Fruit fly (Drosophila melanogaster) whole organism, embryonic: ENCODE results near the gene TwdlW.

ENCODE experiments used
- CG11093 ChIP-seq: fragments of 200-800 bp; sonication (Bioruptor generic); IDR thresholded peaks from 3 replicates; pipeline ENCODE4 v1.3.6; 2022; ENCODE audit warnings: missing biosample characterization, missing genetic modification characterization
- CG11247 ChIP-seq: fragments of 200-800 bp; sonication (Bioruptor generic); IDR thresholded peaks from 2 replicates; pipeline ENCODE4 v1.3.6; 2022; ENCODE audit warnings: missing biosample characterization, missing genetic modification characterization
- CG12219 ChIP-seq: fragments of 200-800 bp; sonication (Bioruptor generic); optimal IDR thresholded peaks from 3 replicates; lab custom pipeline; 2018; ENCODE audit warnings: missing biosample characterization, mild to moderate bottlenecking, missing genetic modification characterization
- CG12942 ChIP-seq: fragments of 200-800 bp; sonication (Bioruptor generic); optimal IDR thresholded peaks from 3 replicates; lab custom pipeline; 2016; ENCODE audit warnings: missing biosample characterization, missing genetic modification characterization
- CG16815 ChIP-seq: fragments of 200-800 bp; sonication (Bioruptor generic); optimal IDR thresholded peaks from 3 replicates; lab custom pipeline; 2017; ENCODE audit warnings: missing biosample characterization, mild to moderate bottlenecking, missing genetic modification characterization
- CG18599 ChIP-seq: fragments of 200-800 bp; sonication (Bioruptor generic); optimal IDR thresholded peaks from 3 replicates; lab custom pipeline; 2017; ENCODE audit warnings: missing biosample characterization, missing genetic modification characterization, mild to moderate bottlenecking, moderate library complexity, missing genetic modification reagents
- CG2129 ChIP-seq: fragments of 200-800 bp; sonication (Bioruptor generic); IDR thresholded peaks from 2 replicates; pipeline ENCODE4 v1.3.6; 2022; ENCODE audit warnings: missing biosample characterization, missing genetic modification characterization; ENCODE audit not compliant: partially characterized antibody
- CG2199 ChIP-seq: fragments of 200-800 bp; sonication (Bioruptor generic); IDR thresholded peaks from 3 replicates; pipeline ENCODE4 v1.3.6; 2022; ENCODE audit warnings: missing biosample characterization, missing genetic modification characterization
- CG3065 ChIP-seq: fragments of 200-800 bp; sonication (Bioruptor generic); optimal IDR thresholded peaks from 2 replicates; lab custom pipeline; 2016; ENCODE audit warnings: missing biosample characterization, missing genetic modification characterization
- CG3838 ChIP-seq: fragments of 200-800 bp; sonication (Bioruptor generic); optimal IDR thresholded peaks from 3 replicates; lab custom pipeline; 2016; ENCODE audit warnings: missing biosample characterization, missing genetic modification characterization
- CG4820 ChIP-seq: fragments of 200-800 bp; sonication (Bioruptor generic); optimal IDR thresholded peaks from 3 replicates; lab custom pipeline; 2016; ENCODE audit warnings: missing biosample characterization, missing genetic modification characterization
- CG5953 ChIP-seq: fragments of 200-800 bp; sonication (Bioruptor generic); IDR thresholded peaks from 2 replicates; pipeline ENCODE4 v1.3.6; 2022; ENCODE audit warnings: missing biosample characterization, missing genetic modification characterization
- CG7928 ChIP-seq: fragments of 200-800 bp; sonication (Bioruptor generic); optimal IDR thresholded peaks from 2 replicates; lab custom pipeline; 2017; ENCODE audit warnings: missing biosample characterization, mild to moderate bottlenecking, missing genetic modification characterization
- CG9876 ChIP-seq: fragments of 200-800 bp; sonication (Bioruptor generic); optimal IDR thresholded peaks from 2 replicates; lab custom pipeline; 2016; ENCODE audit warnings: missing biosample characterization, missing genetic modification characterization
- D19A ChIP-seq: fragments of 200-800 bp; optimal IDR thresholded peaks from 3 replicates; lab custom pipeline; 2019; ENCODE audit warnings: missing biosample characterization, mild to moderate bottlenecking, missing genetic modification characterization, moderate library complexity
- Dip2 ChIP-seq: fragments of 200-800 bp; sonication (Bioruptor generic); IDR thresholded peaks from 2 replicates; pipeline ENCODE4 v1.3.6; 2022; ENCODE audit warnings: missing biosample characterization, missing genetic modification characterization
- Drgx ChIP-seq: fragments of 200-800 bp; sonication (Bioruptor generic); IDR thresholded peaks from 2 replicates; pipeline ENCODE4 v1.3.6; 2022; ENCODE audit warnings: missing biosample characterization, missing genetic modification characterization
- ERR ChIP-seq: fragments of 200-800 bp; sonication (Bioruptor generic); optimal IDR thresholded peaks from 2 replicates; lab custom pipeline; 2016; ENCODE audit warnings: missing biosample characterization, missing genetic modification characterization
- HHEX ChIP-seq: fragments of 200-800 bp; sonication (Bioruptor generic); optimal IDR thresholded peaks from 3 replicates; lab custom pipeline; 2017; ENCODE audit warnings: missing biosample characterization, mild to moderate bottlenecking, missing genetic modification characterization, missing genetic modification reagents
- Hand ChIP-seq: fragments of 200-800 bp; sonication (Bioruptor generic); optimal IDR thresholded peaks from 2 replicates; lab custom pipeline; 2017; ENCODE audit warnings: mild to moderate bottlenecking, missing biosample characterization, missing genetic modification reagents, missing genetic modification characterization
- Med ChIP-seq: fragments of 200-800 bp; sonication (Bioruptor generic); peaks from one replicate; lab custom pipeline; 2016; ENCODE audit warnings: missing biosample characterization, missing genetic modification characterization, mild to moderate bottlenecking, inconsistent platforms, moderate library complexity
- Poxn ChIP-seq: fragments of 200-800 bp; sonication (Bioruptor generic); IDR thresholded peaks from 2 replicates; pipeline ENCODE4 v1.3.6; 2022; ENCODE audit warnings: missing biosample characterization, missing genetic modification characterization
- Ptx1 ChIP-seq: fragments of 200-800 bp; sonication (Bioruptor generic); IDR thresholded peaks from 2 replicates; pipeline ENCODE4 v1.3.6; 2022; ENCODE audit warnings: missing biosample characterization, missing genetic modification characterization
- Rfx ChIP-seq: fragments of 200-800 bp; sonication (Bioruptor generic); IDR thresholded peaks from 2 replicates; pipeline ENCODE4 v1.3.6; 2022; ENCODE audit warnings: missing biosample characterization, missing genetic modification characterization
- Stat92E ChIP-seq, 3 experiments: fragments of >200 bp in 2 of 3; fragments of 200-800 bp in 1 of 3; sonication (Bioruptor generic) in 1 of 3; optimal IDR thresholded peaks; 2 replicates each; lab custom pipeline; 2017 to 2019; ENCODE audit warnings: missing biosample characterization in 3 of 3, missing genetic modification characterization in 3 of 3, mild to moderate bottlenecking in 1 of 3, moderate library complexity in 1 of 3
- al ChIP-seq: fragments of 200-800 bp; sonication (Bioruptor generic); IDR thresholded peaks from 2 replicates; pipeline ENCODE4 v1.3.6; 2022; ENCODE audit warnings: missing biosample characterization, missing genetic modification characterization
- amos ChIP-seq: fragments of 200-800 bp; sonication (Bioruptor generic); IDR thresholded peaks from 2 replicates; pipeline ENCODE4 v1.3.6; 2022; ENCODE audit warnings: missing biosample characterization, missing genetic modification characterization; ENCODE audit not compliant: partially characterized antibody
- ara ChIP-seq: fragments of 200-800 bp; sonication (Bioruptor generic); IDR thresholded peaks from 2 replicates; pipeline ENCODE4 v1.3.6; 2022; ENCODE audit warnings: missing biosample characterization, missing genetic modification characterization
- bab2 ChIP-seq: fragments of 200-800 bp; sonication (Bioruptor generic); optimal IDR thresholded peaks from 2 replicates; lab custom pipeline; 2016; ENCODE audit warnings: missing biosample characterization, missing genetic modification characterization
- bbx ChIP-seq: fragments of 200-800 bp; sonication (Bioruptor generic); IDR thresholded peaks from 2 replicates; pipeline ENCODE4 v1.3.6; 2022; ENCODE audit warnings: missing biosample characterization, missing genetic modification characterization; ENCODE audit not compliant: partially characterized antibody
- cad ChIP-seq: fragments of >200 bp; optimal IDR thresholded peaks from 2 replicates; lab custom pipeline; 2017; ENCODE audit warnings: missing biosample characterization, missing genetic modification characterization
- chinmo ChIP-seq: fragments of 200-800 bp; sonication (Bioruptor generic); IDR thresholded peaks from 4 replicates; pipeline ENCODE4 v1.3.6; 2022; ENCODE audit warnings: missing biosample characterization, missing genetic modification characterization; ENCODE audit not compliant: partially characterized antibody
- chm ChIP-seq: fragments of 200-800 bp; sonication (Bioruptor generic); IDR thresholded peaks from 2 replicates; pipeline ENCODE4 v1.3.6; 2022; ENCODE audit warnings: missing biosample characterization, missing genetic modification characterization
- dmrt99B ChIP-seq: fragments of 200-800 bp; sonication (Bioruptor generic); optimal IDR thresholded peaks from 2 replicates; lab custom pipeline; 2018; ENCODE audit warnings: missing biosample characterization, mild to moderate bottlenecking, missing genetic modification characterization, moderate library complexity
- ems ChIP-seq: fragments of 200-800 bp; sonication (Bioruptor generic); optimal IDR thresholded peaks from 3 replicates; lab custom pipeline; 2016; ENCODE audit warnings: missing biosample characterization, missing genetic modification characterization
- eyg ChIP-seq: fragments of 200-800 bp; sonication (Bioruptor generic); optimal IDR thresholded peaks from 3 replicates; lab custom pipeline; 2016; ENCODE audit warnings: missing biosample characterization, missing genetic modification characterization
- fd96Cb ChIP-seq: fragments of 200-800 bp; sonication (Bioruptor generic); optimal IDR thresholded peaks from 2 replicates; lab custom pipeline; 2018; ENCODE audit warnings: missing biosample characterization, mild to moderate bottlenecking, missing genetic modification characterization, moderate library complexity
- inv ChIP-seq: fragments of 200-800 bp; sonication (Bioruptor generic); IDR thresholded peaks from 2 replicates; pipeline ENCODE4 v1.3.6; 2022; ENCODE audit warnings: missing biosample characterization, missing genetic modification characterization; ENCODE audit not compliant: partially characterized antibody
- ken ChIP-seq: fragments of 200-800 bp; sonication (Bioruptor generic); IDR thresholded peaks from 3 replicates; pipeline ENCODE4 v1.3.6; 2022; ENCODE audit warnings: missing biosample characterization, missing genetic modification characterization
- klu ChIP-seq: fragments of 200-800 bp; sonication (Bioruptor generic); IDR thresholded peaks from 2 replicates; pipeline ENCODE4 v1.3.6; 2022; ENCODE audit warnings: missing biosample characterization, missing genetic modification characterization
- lov ChIP-seq, 2 experiments: fragments of 200-800 bp in 1 of 2; fragments of >200 bp in 1 of 2; sonication (Bioruptor generic) in 1 of 2; IDR thresholded peaks in 1 of 2; optimal IDR thresholded peaks in 1 of 2; 2 replicates in 1 of 2; 3 replicates in 1 of 2; pipeline versions ENCODE4 v1.3.6 to Lab custom; 2017 to 2022; ENCODE audit warnings: missing biosample characterization in 1 of 2, missing genetic modification characterization in 1 of 2
- maf-S ChIP-seq: fragments of 200-800 bp; sonication (Bioruptor generic); optimal IDR thresholded peaks from 2 replicates; lab custom pipeline; 2016; ENCODE audit warnings: missing biosample characterization, missing genetic modification characterization
- pan ChIP-seq, 4 experiments: fragments of >200 bp in 3 of 4; fragments of 200-800 bp in 1 of 4; sonication (Bioruptor generic) in 1 of 4; optimal IDR thresholded peaks in 3 of 4; IDR thresholded peaks in 1 of 4; 2 replicates each; pipeline versions ENCODE4 v1.3.6 to Lab custom; 2017 to 2022; ENCODE audit warnings: missing biosample characterization in 2 of 4, missing genetic modification characterization in 2 of 4, mixed read lengths in 1 of 4
- psq ChIP-seq: fragments of 200-800 bp; sonication (Bioruptor generic); optimal IDR thresholded peaks from 2 replicates; lab custom pipeline; 2017; ENCODE audit warnings: missing biosample characterization, missing genetic modification characterization
- sens-2 ChIP-seq: fragments of 200-800 bp; sonication (Bioruptor generic); IDR thresholded peaks from 2 replicates; pipeline ENCODE4 v1.3.6; 2022; ENCODE audit warnings: missing biosample characterization, missing genetic modification characterization
- stc ChIP-seq: fragments of 200-800 bp; sonication (Bioruptor generic); IDR thresholded peaks from 2 replicates; pipeline ENCODE4 v1.3.6; 2022; ENCODE audit warnings: missing biosample characterization, missing genetic modification characterization
- stwl ChIP-seq: fragments of 200-800 bp; sonication (Bioruptor generic); optimal IDR thresholded peaks from 3 replicates; lab custom pipeline; 2018; ENCODE audit warnings: missing biosample characterization, mild to moderate bottlenecking, missing genetic modification characterization, moderate library complexity
- trh ChIP-seq: fragments of 200-800 bp; sonication (Bioruptor generic); optimal IDR thresholded peaks from 2 replicates; lab custom pipeline; 2016; ENCODE audit warnings: missing biosample characterization, missing genetic modification characterization

Gene TwdlW

DNA sequence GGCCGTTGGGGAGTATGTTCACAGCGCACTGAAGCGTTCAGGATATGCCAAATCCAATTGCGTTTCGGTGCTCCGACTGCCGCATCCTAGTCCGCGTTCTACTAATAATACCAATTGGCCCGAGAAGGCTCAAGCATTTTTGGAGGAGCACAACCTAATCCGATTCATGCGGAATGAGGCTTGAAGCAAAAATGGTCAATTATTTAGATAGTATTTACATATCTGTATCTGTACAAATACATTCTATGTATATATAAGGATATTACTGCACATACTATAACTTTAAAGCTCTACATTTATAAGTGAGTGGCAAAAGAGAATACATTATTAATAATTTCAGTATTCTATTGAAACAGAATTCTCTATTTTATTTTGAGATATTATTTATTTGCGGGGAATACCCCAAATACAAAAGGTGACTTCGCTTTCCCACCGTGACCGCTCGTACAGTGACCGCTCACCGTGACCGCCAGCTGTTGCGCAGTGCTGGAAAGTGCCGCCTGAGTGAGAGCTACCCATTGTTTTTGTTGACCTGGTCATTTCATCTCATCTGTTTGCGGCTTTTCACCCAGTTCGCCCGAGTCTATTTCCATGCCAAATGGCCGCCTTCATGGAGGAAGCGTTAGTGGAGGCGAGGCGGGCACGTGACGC lies 9.3 kb upstream of the TwdlW start, which contains the start of gene CG5292 (continued):
- peak; percentile 52 for TF ChIP-seq CG12942 (GFP tag; lab: Kevin White, UChicago)
- peak; percentile 47; the same call in 1 of the 2 replicates for TF ChIP-seq ara (GFP tag; lab: Robert Waterston, UW)
- TF ChIP-seq lov (optimal IDR thresholded peaks at IDR 0.05; lab: Kevin White, UChicago) = no peak
- TF ChIP-seq lov (GFP tag; IDR thresholded peaks at IDR 0.05; lab: Robert Waterston, UW) = 0 out of 3 replicates have a peak, but pooled peaks have one; percentile 42
- 0 out of 2 replicates have a peak, but pooled peaks have one; percentile 28 for TF ChIP-seq CG5953
- TF ChIP-seq HHEX (GFP tag; lab: Kevin White, UChicago) = peak; percentile 29
- peak; percentile 64 for TF ChIP-seq Drgx (GFP tag; lab: Robert Waterston, UW)
- TF ChIP-seq chm (GFP tag; lab: Robert Waterston, UW) = 0 out of 2 replicates have a peak, but pooled peaks have one; percentile 8
- TF ChIP-seq ems (GFP tag; lab: Kevin White, UChicago) = peak; percentile 54
- 0 out of 3 replicates have a peak, but pooled peaks have one; percentile 36 for TF ChIP-seq ken (GFP tag; lab: Robert Waterston, UW)
- TF ChIP-seq dmrt99B = no peak
- TF ChIP-seq bbx (GFP tag; lab: Robert Waterston, UW) = peak; percentile 62
- no peak for TF ChIP-seq CG3838 (GFP tag; lab: Kevin White, UChicago)
- peak; percentile 19; the same call in 1 of the 2 replicates for TF ChIP-seq inv
- no peak for TF ChIP-seq Poxn (GFP tag; lab: Robert Waterston, UW)
- no peak for TF ChIP-seq klu (GFP tag; lab: Robert Waterston, UW)
- peak; percentile 41 for TF ChIP-seq eyg (GFP tag; lab: Kevin White, UChicago)
- peak; percentile 80 for TF ChIP-seq stwl (tag; lab: Kevin White, UChicago)
- no peak for TF ChIP-seq psq (GFP tag; lab: Kevin White, UChicago)
- TF ChIP-seq Stat92E (GFP tag; optimal IDR thresholded peaks at IDR 0.05; lab: Kevin White, UChicago) = no peak
- no peak for TF ChIP-seq maf-S
- no peak for TF ChIP-seq sens-2 (GFP tag; lab: Robert Waterston, UW)
- TF ChIP-seq Rfx (GFP tag; lab: Robert Waterston, UW) = peak; percentile 79
- TF ChIP-seq CG7928 = no peak
- TF ChIP-seq pan (optimal IDR thresholded peaks at IDR 0.05; lab: Kevin White, UChicago) = no peak
- peak in 1 of 2 experiments; percentile 52 for TF ChIP-seq pan (GFP tag; optimal IDR thresholded peaks at IDR 0.05 in 1 of 2, IDR thresholded peaks at IDR 0.05 in 1 of 2)
- no peak for TF ChIP-seq D19A
- TF ChIP-seq trh = peak; percentile 21
- no peak for TF ChIP-seq ERR
- peak; percentile 19 for TF ChIP-seq bab2 (GFP tag; lab: Kevin White, UChicago)
- TF ChIP-seq al (GFP tag; lab: Robert Waterston, UW) = peak; percentile 22; the same call in 1 of the 2 replicates
- TF ChIP-seq CG4820 (GFP tag; lab: Kevin White, UChicago) = peak; percentile 45
- peak; percentile 61; the same call in 1 of the 2 replicates for TF ChIP-seq amos (GFP tag; lab: Robert Waterston, UW)
- peak; percentile 58 for TF ChIP-seq stc (GFP tag; lab: Robert Waterston, UW)
- TF ChIP-seq chinmo (GFP tag; lab: Robert Waterston, UW) = no peak
- no peak for TF ChIP-seq CG9876 (GFP tag; lab: Kevin White, UChicago)
- no peak for TF ChIP-seq cad (GFP tag; lab: Kevin White, UChicago)
- peak; percentile 65 for TF ChIP-seq Ptx1 (GFP tag; lab: Robert Waterston, UW)
- no peak for TF ChIP-seq CG2129 (GFP tag; lab: Robert Waterston, UW)
- no peak for TF ChIP-seq CG3065 (GFP tag; lab: Kevin White, UChicago)
- TF ChIP-seq Hand (GFP tag; lab: Kevin White, UChicago) = no peak
- no peak for TF ChIP-seq fd96Cb
- TF ChIP-seq CG2199 (GFP tag; lab: Robert Waterston, UW) = no peak
- TF ChIP-seq CG12219 (GFP tag; lab: Kevin White, UChicago) = no peak
- TF ChIP-seq CG11247 = peak; percentile 47; the same call in 1 of the 2 replicates
- no peak for TF ChIP-seq Dip2
- TF ChIP-seq CG16815 (GFP tag; lab: Kevin White, UChicago) = peak; percentile 8
- TF ChIP-seq Med (GFP tag; lab: Kevin White, UChicago) = peak; percentile 91
- no peak for TF ChIP-seq CG11093 (GFP tag; lab: Robert Waterston, UW)
- TF ChIP-seq CG18599 (GFP tag; lab: Kevin White, UChicago) = peak; percentile 59
